Worm (Caenorhabditis elegans) whole organism, midembryonic: ENCODE results near the gene hmit-1.2.

Experiments used
- T22C8.4 ChIP-seq: fragments of 200-800 bp; sonication (Bioruptor generic); IDR thresholded peaks from 2 replicates; pipeline ENCODE4 v1.3.6; 2022; ENCODE audit warnings: missing genetic modification characterization, missing compliant biosample characterization
- flt-1 ChIP-seq: fragments of 200-800 bp; sonication (Bioruptor generic); IDR thresholded peaks from 2 replicates; pipeline ENCODE4 v1.3.6; 2022; ENCODE audit warnings: missing genetic modification characterization, missing compliant biosample characterization
- med-1 ChIP-seq: sonication (generic microtip); optimal IDR thresholded peaks from 2 replicates; lab custom pipeline; 2017; ENCODE audit warnings: missing genetic modification characterization, mild to moderate bottlenecking, missing compliant biosample characterization, antibody characterized with exemption, missing genetic modification reagents; ENCODE audit not compliant: insufficient read depth
- ref-1 ChIP-seq: fragments of 200-800 bp; sonication (Bioruptor generic); conservative IDR thresholded peaks from 2 replicates; pipeline ENCODE4 v1.3.6; 2022; ENCODE audit warnings: missing genetic modification reagents, missing genetic modification characterization, missing compliant biosample characterization
- tab-1 ChIP-seq: fragments of 200-800 bp; sonication (Bioruptor generic); IDR thresholded peaks from 2 replicates; pipeline ENCODE4 v1.3.6; 2022; ENCODE audit warnings: missing genetic modification characterization, missing compliant biosample characterization
- ztf-23 ChIP-seq: fragments of 200-800 bp; sonication (Bioruptor generic); IDR thresholded peaks from 2 replicates; pipeline ENCODE4 v1.3.6; 2022; ENCODE audit warnings: missing genetic modification reagents, missing genetic modification characterization, missing compliant biosample characterization
- ztf-29 ChIP-seq: fragments of 200-800 bp; sonication (Bioruptor generic); IDR thresholded peaks from 2 replicates; pipeline ENCODE4 v1.3.6; 2022; ENCODE audit warnings: missing genetic modification reagents, missing genetic modification characterization, missing compliant biosample characterization

ce11 chrV:18565621-18566020 lies 41.1 kb downstream of the hmit-1.2 start:
- TF ChIP-seq flt-1 (GFP tag; lab: Robert Waterston, UW), result no peak
- TF ChIP-seq med-1 (GFP tag; lab: Kevin White, UChicago), result no peak
- no peak for TF ChIP-seq tab-1
- TF ChIP-seq ref-1, result no peak
- TF ChIP-seq ztf-23 (GFP tag; lab: Robert Waterston, UW), result no peak
- peak; percentile 6; the same call in 1 of the 2 replicates for TF ChIP-seq ztf-29 (GFP tag; lab: Robert Waterston, UW)
- no peak for TF ChIP-seq T22C8.4 (GFP tag; lab: Robert Waterston, UW)
